Fruit fly (Drosophila melanogaster) whole organism, wandering third instar larva: Measurements from ENCODE around the gene sesB.

Experiments
- CrebA ChIP-seq: fragments of 200-800 bp; sonication (Bioruptor generic); optimal IDR thresholded peaks from 2 replicates; lab custom pipeline; 2016; ENCODE audit warnings: missing biosample characterization, mild to moderate bottlenecking, missing genetic modification characterization, borderline replicate concordance
- Dfd ChIP-seq: fragments of >200 bp; optimal IDR thresholded peaks from 2 replicates; lab custom pipeline; 2017; ENCODE audit warnings: missing biosample characterization, missing genetic modification characterization
- N ChIP-seq: fragments of >200 bp; optimal IDR thresholded peaks from 2 replicates; lab custom pipeline; 2018; ENCODE audit warnings: missing biosample characterization, missing external identifiers, missing genetic modification characterization
- Rel ChIP-seq, 2 experiments: fragments of 200-800 bp; sonication (Bioruptor generic) in 1 of 2; optimal IDR thresholded peaks; 2 replicates in 1 of 2; 3 replicates in 1 of 2; lab custom pipeline; 2016 to 2019; ENCODE audit warnings: mild to moderate bottlenecking in 2 of 2, missing biosample characterization in 2 of 2, missing genetic modification characterization in 2 of 2, moderate library complexity in 1 of 2
- dmrt93B ChIP-seq: fragments of 200-800 bp; sonication (Bioruptor generic); optimal IDR thresholded peaks from 2 replicates; lab custom pipeline; 2018; ENCODE audit warnings: missing biosample characterization, mild to moderate bottlenecking, missing genetic modification characterization
- usp ChIP-seq: fragments of >200 bp; optimal IDR thresholded peaks from 2 replicates; lab custom pipeline; 2017; ENCODE audit warnings: missing biosample characterization, missing genetic modification characterization
- woc ChIP-seq: sonication (Bioruptor generic); optimal IDR thresholded peaks from 2 replicates; lab custom pipeline; 2016; ENCODE audit warnings: missing biosample characterization, mild to moderate bottlenecking, missing genetic modification characterization

DNA sequence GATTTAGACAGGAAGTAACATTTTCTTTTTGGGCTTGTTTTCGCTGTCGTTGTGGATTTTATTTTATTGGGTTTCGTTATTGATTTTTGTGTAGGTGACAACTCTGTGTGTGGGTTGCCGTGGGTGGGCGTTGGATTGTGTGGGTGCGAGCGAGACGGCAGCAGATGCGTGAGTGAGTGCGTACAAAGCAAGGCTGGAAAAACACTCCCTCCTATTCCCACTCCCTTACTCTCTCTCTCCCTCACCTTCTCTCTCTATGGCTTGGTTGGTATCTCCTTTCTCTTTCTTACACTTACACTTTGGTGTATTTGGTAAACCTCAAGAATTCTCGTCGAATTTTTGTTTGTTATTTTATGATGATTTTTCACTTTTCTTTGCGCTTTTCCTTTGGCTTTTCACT lies 35.3 kb upstream of the sesB start:
- TF ChIP-seq N (no peak), usp (GFP tag; lab: Kevin White, UChicago) (no peak), CrebA (GFP tag; lab: Kevin White, UChicago) (no peak), Rel (GFP tag; optimal IDR thresholded peaks at IDR 0.05; lab: Kevin White, UChicago) (no peak), Rel (tag; optimal IDR thresholded peaks at IDR 0.05; lab: Kevin White, UChicago) (no peak), woc (no peak), dmrt93B (GFP tag; lab: Kevin White, UChicago) (no peak), Dfd (GFP tag; lab: Kevin White, UChicago) (no peak)
